Fruit fly (Drosophila melanogaster) whole organism, prepupa: Measurements from ENCODE around the gene CG9609.

Source experiments
- Blimp-1 ChIP-seq: fragments of 200-800 bp; sonication (Bioruptor generic); optimal IDR thresholded peaks from 3 replicates; lab custom pipeline; 2017; ENCODE audit warnings: missing biosample characterization, missing genetic modification characterization, mild to moderate bottlenecking, moderate library complexity, missing genetic modification reagents
- CG15336 ChIP-seq: fragments of 200-800 bp; sonication (Bioruptor generic); IDR thresholded peaks from 2 replicates; pipeline ENCODE4 v1.3.6; 2022; ENCODE audit warnings: missing biosample characterization, missing genetic modification characterization
- CG1621 ChIP-seq: fragments of 200-800 bp; sonication (Bioruptor generic); optimal IDR thresholded peaks from 3 replicates; lab custom pipeline; 2018; ENCODE audit warnings: missing biosample characterization, mild to moderate bottlenecking, missing genetic modification characterization
- CG31627 ChIP-seq: fragments of 200-800 bp; sonication (Bioruptor generic); optimal IDR thresholded peaks from 3 replicates; lab custom pipeline; 2016; ENCODE audit warnings: missing biosample characterization, missing genetic modification characterization
- CG32006 ChIP-seq: fragments of 200-800 bp; sonication (Bioruptor generic); optimal IDR thresholded peaks from 3 replicates; lab custom pipeline; 2017; ENCODE audit warnings: missing biosample characterization, mild to moderate bottlenecking, missing genetic modification characterization
- CG34406 ChIP-seq: fragments of 200-800 bp; sonication (Bioruptor generic); optimal IDR thresholded peaks from 3 replicates; lab custom pipeline; 2016; ENCODE audit warnings: missing biosample characterization, missing genetic modification characterization
- CG8319 ChIP-seq: fragments of 200-800 bp; sonication (Bioruptor generic); optimal IDR thresholded peaks from 3 replicates; lab custom pipeline; 2016; ENCODE audit warnings: missing biosample characterization, missing genetic modification characterization
- CG8632 ChIP-seq: fragments of 200-800 bp; sonication (Bioruptor generic); optimal IDR thresholded peaks from 3 replicates; lab custom pipeline; 2016; ENCODE audit warnings: missing biosample characterization, missing genetic modification characterization
- Eip75B ChIP-seq: fragments of 200-800 bp; sonication (Bioruptor generic); optimal IDR thresholded peaks from 3 replicates; lab custom pipeline; 2016; ENCODE audit warnings: missing biosample characterization, missing genetic modification characterization
- Ets21C ChIP-seq: fragments of 200-800 bp; sonication (Bioruptor generic); optimal IDR thresholded peaks from 3 replicates; lab custom pipeline; 2016; ENCODE audit warnings: missing biosample characterization, missing genetic modification characterization
- Gug ChIP-seq: fragments of 200-800 bp; sonication (Bioruptor generic); IDR thresholded peaks from 2 replicates; pipeline ENCODE4 v1.3.6; 2022; ENCODE audit warnings: missing biosample characterization, missing genetic modification characterization
- OdsH ChIP-seq: fragments of 200-800 bp; sonication (Bioruptor generic); optimal IDR thresholded peaks from 3 replicates; lab custom pipeline; 2016; ENCODE audit warnings: missing biosample characterization, missing genetic modification characterization
- Sox14 ChIP-seq: fragments of 200-800 bp; sonication (Bioruptor generic); optimal IDR thresholded peaks from 3 replicates; lab custom pipeline; 2016; ENCODE audit warnings: missing biosample characterization, missing genetic modification characterization
- pdm3 ChIP-seq: fragments of 200-800 bp; sonication (Bioruptor generic); optimal IDR thresholded peaks from 3 replicates; lab custom pipeline; 2016; ENCODE audit warnings: missing biosample characterization, missing genetic modification characterization

dm6 chrX:16803299-16803698 is 16.5 kb upstream of the CG9609 start, which contains the start of the genes Rai1 and CG13005:
- TF ChIP-seq Blimp-1 (GFP tag; lab: Kevin White, UChicago): no peak
- peak; percentile 34 for TF ChIP-seq CG1621 (tag; lab: Kevin White, UChicago)
- TF ChIP-seq Sox14 (GFP tag; lab: Kevin White, UChicago): no peak
- no peak for TF ChIP-seq OdsH (GFP tag; lab: Kevin White, UChicago)
- no peak for TF ChIP-seq CG8632 (GFP tag; lab: Kevin White, UChicago)
- no peak for TF ChIP-seq CG8319 (GFP tag; lab: Kevin White, UChicago)
- no peak for TF ChIP-seq pdm3 (GFP tag; lab: Kevin White, UChicago)
- TF ChIP-seq Eip75B (GFP tag; lab: Kevin White, UChicago): no peak
- no peak for TF ChIP-seq CG31627 (GFP tag; lab: Kevin White, UChicago)
- TF ChIP-seq CG15336 (GFP tag; lab: Robert Waterston, UW): no peak
- TF ChIP-seq CG32006 (GFP tag; lab: Kevin White, UChicago): no peak
- no peak for TF ChIP-seq Ets21C (GFP tag; lab: Kevin White, UChicago)
- no peak for TF ChIP-seq Gug (GFP tag; lab: Robert Waterston, UW)
- no peak for TF ChIP-seq CG34406 (GFP tag; lab: Kevin White, UChicago)
